Worm (Caenorhabditis elegans): ENCODE results near the gene zipt-16.

DNA sequence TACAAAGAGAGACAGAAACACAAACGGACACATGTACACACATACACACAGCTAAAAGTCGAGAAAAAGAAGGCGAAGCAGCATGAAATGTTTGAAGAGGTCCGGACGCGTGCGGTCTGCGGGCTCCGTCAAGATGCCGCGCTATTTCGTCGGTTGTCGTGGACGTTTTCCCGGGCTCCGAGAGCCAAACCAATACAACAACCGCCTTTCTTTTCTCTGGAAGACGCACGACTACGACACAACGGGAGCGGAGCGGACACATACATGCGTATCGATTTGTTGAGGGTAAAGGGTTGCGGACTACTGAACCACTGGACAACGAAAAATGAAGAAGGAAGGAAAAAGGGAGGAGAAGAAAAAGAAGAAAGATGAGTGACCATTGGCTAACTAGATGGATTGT is 17.4 kb upstream of the zipt-16 start:
- TF ChIP-seq lin-13 (GFP tag; optimal IDR thresholded peaks at IDR 0.05) (peak; percentile 22), lin-11 (tag; optimal IDR thresholded peaks at IDR 0.05) (no peak), elt-3 (tag; optimal IDR thresholded peaks at IDR 0.05) (no peak), nhr-237 (tag; optimal IDR thresholded peaks at IDR 0.05) (no peak), aly-2 (tag; optimal IDR thresholded peaks at IDR 0.05) (no peak), lsy-2 (tag; optimal IDR thresholded peaks at IDR 0.05) (peak in 1 of 2 experiments; percentile 5), unc-62 (GFP tag; optimal IDR thresholded peaks at IDR 0.05) (no peak), snpc-4 (tag; optimal IDR thresholded peaks at IDR 0.05) (no peak), dmd-4 (tag; optimal IDR thresholded peaks at IDR 0.05) (no peak)
